Worm (Caenorhabditis elegans) whole organism, L3 larva: ENCODE data around the gene lin-18.

Experiments
- R02D3.7 ChIP-seq: fragments of 150-350 bp; optimal IDR thresholded peaks from 2 replicates; lab custom pipeline; 2014; ENCODE audit warnings: missing biosample characterization, missing genetic modification characterization
- ZK546.5 ChIP-seq: sonication (generic microtip); optimal IDR thresholded peaks from 2 replicates; lab custom pipeline; 2017; ENCODE audit warnings: missing biosample characterization, missing genetic modification characterization
- ama-1 ChIP-seq: fragments of 150-350 bp; optimal IDR thresholded peaks from 2 replicates; lab custom pipeline; 2018
- ceh-16 ChIP-seq: sonication (generic microtip); optimal IDR thresholded peaks from 2 replicates; lab custom pipeline; 2017; ENCODE audit warnings: missing biosample characterization, missing genetic modification characterization
- ceh-28 ChIP-seq: fragments of 150-350 bp; optimal IDR thresholded peaks from 2 replicates; lab custom pipeline; 2014; ENCODE audit warnings: missing biosample characterization, missing genetic modification reagents, missing genetic modification characterization
- daf-12 ChIP-seq: fragments of 150-350 bp; optimal IDR thresholded peaks from 2 replicates; lab custom pipeline; 2014; ENCODE audit warnings: missing biosample characterization, missing genetic modification reagents, missing genetic modification characterization
- egl-27 ChIP-seq: sonication (generic microtip); optimal IDR thresholded peaks from 4 replicates; lab custom pipeline; 2017; ENCODE audit warnings: missing biosample characterization, missing genetic modification reagents, missing genetic modification characterization
- elt-1 ChIP-seq: fragments of 150-350 bp; optimal IDR thresholded peaks from 2 replicates; lab custom pipeline; 2014; ENCODE audit warnings: missing biosample characterization, missing genetic modification characterization
- elt-2 ChIP-seq: sonication (generic microtip); optimal IDR thresholded peaks from 2 replicates; lab custom pipeline; 2016; ENCODE audit warnings: missing genetic modification reagents, mild to moderate bottlenecking, missing genetic modification characterization, missing compliant biosample characterization
- elt-3 ChIP-seq, 3 experiments: fragments of 150-350 bp in 1 of 3; sonication (generic microtip) in 2 of 3; optimal IDR thresholded peaks; 2 replicates in 2 of 3; 4 replicates in 1 of 3; lab custom pipeline; 2014 to 2017; ENCODE audit warnings: missing biosample characterization in 3 of 3, missing genetic modification characterization in 3 of 3
- eor-1 ChIP-seq, 2 experiments: fragments of 150-350 bp; optimal IDR thresholded peaks; 2 replicates each; lab custom pipeline; 2014 to 2018; ENCODE audit warnings: missing biosample characterization in 2 of 2, missing genetic modification characterization in 2 of 2
- fkh-2 ChIP-seq: fragments of 150-350 bp; optimal IDR thresholded peaks from 2 replicates; lab custom pipeline; 2014; ENCODE audit warnings: missing biosample characterization, missing genetic modification reagents, missing genetic modification characterization
- fos-1 ChIP-seq: fragments of 150-350 bp; optimal IDR thresholded peaks from 2 replicates; lab custom pipeline; 2014; ENCODE audit warnings: missing biosample characterization, missing genetic modification characterization
- hmg-11 ChIP-seq: sonication (generic microtip); optimal IDR thresholded peaks from 2 replicates; lab custom pipeline; 2016; ENCODE audit warnings: missing genetic modification characterization, missing compliant biosample characterization
- jun-1 ChIP-seq: fragments of 150-350 bp; optimal IDR thresholded peaks from 2 replicates; lab custom pipeline; 2014; ENCODE audit warnings: missing biosample characterization, missing genetic modification reagents, missing genetic modification characterization
- lin-15B ChIP-seq: fragments of 150-350 bp; optimal IDR thresholded peaks from 2 replicates; lab custom pipeline; 2014; ENCODE audit warnings: missing biosample characterization, missing genetic modification characterization
- lin-39 ChIP-seq: fragments of 150-350 bp; optimal IDR thresholded peaks from 2 replicates; lab custom pipeline; 2018; ENCODE audit warnings: missing biosample characterization, missing genetic modification reagents, missing genetic modification characterization
- lsy-12 ChIP-seq: sonication (generic microtip); optimal IDR thresholded peaks from 2 replicates; lab custom pipeline; 2016; ENCODE audit warnings: mild to moderate bottlenecking, missing genetic modification characterization, missing compliant biosample characterization
- mml-1 ChIP-seq: fragments of 150-350 bp; sonication (generic microtip); optimal IDR thresholded peaks from 3 replicates; lab custom pipeline; 2014; ENCODE audit warnings: missing biosample characterization, missing genetic modification characterization
- nfya-1 ChIP-seq: sonication (generic microtip); optimal IDR thresholded peaks from 2 replicates; lab custom pipeline; 2017; ENCODE audit warnings: missing genetic modification characterization, mild to moderate bottlenecking, missing compliant biosample characterization, antibody characterized with exemption, moderate library complexity; ENCODE audit not compliant: insufficient read depth
- nhr-12 ChIP-seq: fragments of 150-350 bp; optimal IDR thresholded peaks from 2 replicates; lab custom pipeline; 2014; ENCODE audit warnings: missing biosample characterization, missing genetic modification characterization
- nhr-237 ChIP-seq: fragments of 150-350 bp; optimal IDR thresholded peaks from 2 replicates; lab custom pipeline; 2014; ENCODE audit warnings: missing biosample characterization, missing genetic modification characterization
- nhr-25 ChIP-seq: sonication (generic microtip); optimal IDR thresholded peaks from 2 replicates; lab custom pipeline; 2017; ENCODE audit warnings: missing biosample characterization, missing genetic modification characterization
- nhr-28 ChIP-seq: fragments of 150-350 bp; optimal IDR thresholded peaks from 2 replicates; lab custom pipeline; 2014; ENCODE audit warnings: missing biosample characterization, missing genetic modification characterization
- nhr-77 ChIP-seq: fragments of 150-350 bp; optimal IDR thresholded peaks from 2 replicates; lab custom pipeline; 2014; ENCODE audit warnings: missing biosample characterization, missing genetic modification characterization
- pqm-1 ChIP-seq: fragments of 150-350 bp; optimal IDR thresholded peaks from 2 replicates; lab custom pipeline; 2017; ENCODE audit warnings: missing biosample characterization, missing genetic modification characterization, inconsistent platforms
- sea-2 ChIP-seq: fragments of 150-350 bp; sonication (generic microtip); optimal IDR thresholded peaks from 4 replicates; lab custom pipeline; 2014; ENCODE audit warnings: missing biosample characterization, missing genetic modification reagents, missing genetic modification characterization
- snpc-4 ChIP-seq: fragments of 150-350 bp; optimal IDR thresholded peaks from 2 replicates; lab custom pipeline; 2014; ENCODE audit warnings: missing biosample characterization, missing genetic modification characterization
- unc-62 ChIP-seq: fragments of 150-350 bp; sonication (generic microtip); optimal IDR thresholded peaks from 4 replicates; lab custom pipeline; 2014; ENCODE audit warnings: missing biosample characterization, missing genetic modification reagents, missing genetic modification characterization
- zag-1 ChIP-seq: fragments of 150-350 bp; optimal IDR thresholded peaks from 2 replicates; lab custom pipeline; 2014; ENCODE audit warnings: missing biosample characterization, missing genetic modification characterization
- ztf-11 ChIP-seq: fragments of 150-350 bp; optimal IDR thresholded peaks from 2 replicates; lab custom pipeline; 2014; ENCODE audit warnings: missing biosample characterization, missing genetic modification characterization
- ztf-4 ChIP-seq: fragments of 150-350 bp; optimal IDR thresholded peaks from 2 replicates; lab custom pipeline; 2014; ENCODE audit warnings: missing biosample characterization, missing genetic modification characterization

The lin-18 gene

ce11 chrX:3931350-3931749 lies 27.0 kb upstream of the lin-18 start, which contains the start of gene adt-3:
Gene adt-3, plus strand, starts transcription at chrX:3931650.
- no peak for TF ChIP-seq egl-27 (tag; lab: Kevin White, UChicago)

- TF ChIP-seq fkh-2 (tag; lab: Kevin White, UChicago) (no peak), elt-3 (tag; optimal IDR thresholded peaks at IDR 0.05; lab: Kevin White, UChicago) (peak in 1 of 3 experiments; percentile 65), elt-1 (tag; lab: Kevin White, UChicago) (peak; percentile 65), egl-27 (tag; lab: Kevin White, UChicago) (peak; percentile 66), nhr-25 (tag; lab: Kevin White, UChicago) (peak; percentile 52), nhr-237 (tag; lab: Kevin White, UChicago) (no peak)
These were observed 25.7 kb upstream of the lin-18 start for ce11 chrX:3932694-3933093.

ce11 chrX:3937483-3937882 lies 20.9 kb upstream of the lin-18 start:
- TF ChIP-seq ceh-16 (no peak), pqm-1 (tag; lab: Kevin White, UChicago) (no peak)
- TF ChIP-seq, all 47 proteins: peak for 0

ce11 chrX:3937884-3938283 lies 20.5 kb upstream of the lin-18 start:
- TF ChIP-seq R02D3.7 (no peak), pqm-1 (tag; lab: Kevin White, UChicago) (no peak), ZK546.5 (no peak), lin-15B (tag; lab: Kevin White, UChicago) (no peak), lin-39 (tag; lab: Kevin White, UChicago) (no peak), nhr-28 (tag; lab: Kevin White, UChicago) (no peak), egl-27 (tag; lab: Kevin White, UChicago) (no peak), hmg-11 (tag; lab: Kevin White, UChicago) (no peak), unc-62 (GFP tag; lab: Kevin White, UChicago) (no peak), mml-1 (no peak), daf-12 (tag; lab: Kevin White, UChicago) (no peak), jun-1 (tag; lab: Kevin White, UChicago) (no peak), ztf-4 (no peak), nhr-12 (tag; lab: Kevin White, UChicago) (no peak), lsy-12 (no peak), ama-1 (lab: Kevin White, UChicago) (no peak), fkh-2 (tag; lab: Kevin White, UChicago) (no peak)

- TF ChIP-seq sea-2 (GFP tag; lab: Kevin White, UChicago) = no peak
- TF ChIP-seq nfya-1 (tag; lab: Kevin White, UChicago) = no peak
- TF ChIP-seq zag-1 (tag; lab: Kevin White, UChicago) = no peak
- TF ChIP-seq nhr-237 (tag; lab: Kevin White, UChicago) = no peak
- TF ChIP-seq fos-1 = no peak
- TF ChIP-seq eor-1 (tag; optimal IDR thresholded peaks at IDR 0.05; lab: Kevin White, UChicago) = no peak
- no peak for TF ChIP-seq elt-3 (tag; optimal IDR thresholded peaks at IDR 0.05; lab: Kevin White, UChicago)
- TF ChIP-seq snpc-4 = no peak
- TF ChIP-seq elt-2 (tag; lab: Kevin White, UChicago) = no peak
These were observed 19.4 kb upstream of the lin-18 start, which contains the start of gene T19D2.3 for ce11 chrX:3938950-3939349. Gene T19D2.3, plus strand, starts transcription at chrX:3939250.

ce11 chrX:3942267-3942666 lies 16.1 kb upstream of the lin-18 start, which contains the start of gene T19D2.13:
Gene T19D2.13, minus strand, starts transcription at chrX:3942367.
- no peak for TF ChIP-seq pqm-1 (tag; lab: Kevin White, UChicago)
- TF ChIP-seq ceh-28 = no peak
- no peak for TF ChIP-seq nhr-77 (tag; lab: Kevin White, UChicago)
- TF ChIP-seq ztf-11 (tag; lab: Kevin White, UChicago) = no peak
- no peak for TF ChIP-seq eor-1 (tag; optimal IDR thresholded peaks at IDR 0.05; lab: Kevin White, UChicago)
- TF ChIP-seq fkh-2 (tag; lab: Kevin White, UChicago) = no peak
